Worm (Caenorhabditis elegans) whole organism, L4/young adult: ENCODE data around the gene F38A1.13.

Experiments
- W03F9.2 ChIP-seq: fragments of 150-350 bp; optimal IDR thresholded peaks from 2 replicates; lab custom pipeline; 2014; ENCODE audit warnings: missing biosample characterization, missing genetic modification characterization
- dao-5 ChIP-seq: sonication (generic microtip); optimal IDR thresholded peaks from 2 replicates; lab custom pipeline; 2016; ENCODE audit warnings: missing genotype, missing genetic modification characterization, moderate library complexity, missing compliant biosample characterization
- him-1 ChIP-seq: sonication (generic microtip); optimal IDR thresholded peaks from 2 replicates; lab custom pipeline; 2016; ENCODE audit warnings: missing genotype, missing genetic modification reagents, missing genetic modification characterization, missing compliant biosample characterization

F38A1.13 gene

ce11 chrIV:1264928-1265327, at the start of gene F38A1.13:
F38A1.13 (plus strand) TSS chrIV:1265228.
- TF ChIP-seq dao-5 (tag; lab: Kevin White, UChicago) (no peak), W03F9.2 (tag; lab: Kevin White, UChicago) (no peak), him-1 (no peak)

ce11 chrIV:1215536-1215935, 49.5 kb upstream of the F38A1.13 start:
- no peak for TF ChIP-seq dao-5 (tag; lab: Kevin White, UChicago)
- TF ChIP-seq him-1 = no peak
- TF ChIP-seq W03F9.2 (tag; lab: Kevin White, UChicago) = no peak

DNA sequence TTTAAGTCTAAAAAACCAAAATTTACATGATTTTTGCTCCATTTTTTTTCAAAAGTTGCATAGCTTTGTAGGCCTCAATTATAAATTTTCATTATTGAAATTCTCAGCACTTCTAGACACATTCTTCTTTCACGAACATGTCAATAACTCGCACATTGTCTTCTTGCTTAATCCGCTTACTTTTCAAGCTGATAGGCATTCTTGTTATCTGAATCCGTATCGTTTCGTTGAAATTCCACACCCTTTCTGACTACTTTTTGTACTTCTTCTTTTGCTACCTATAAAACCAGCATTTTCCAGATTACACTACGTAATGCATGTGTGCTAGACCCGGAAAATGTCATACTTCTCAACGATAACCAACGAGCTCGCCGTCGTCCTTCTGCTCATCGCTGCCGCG, 48.7 kb upstream of the F38A1.13 start, which contains the start of gene W09G12.9:
W09G12.9 (plus strand) TSS at position 301 of the 400 bp plus-strand sequence.
- TF ChIP-seq dao-5 (tag; lab: Kevin White, UChicago) = no peak
- no peak for TF ChIP-seq him-1
- TF ChIP-seq W03F9.2 (tag; lab: Kevin White, UChicago) = no peak

ce11 chrIV:1221167-1221566, 43.9 kb upstream of the F38A1.13 start, which contains the start of gene W09G12.10:
W09G12.10 (minus strand) TSS chrIV:1221287.
- no peak for TF ChIP-seq W03F9.2 (tag; lab: Kevin White, UChicago)
- TF ChIP-seq him-1 = no peak
- TF ChIP-seq dao-5 (tag; lab: Kevin White, UChicago) = no peak

ce11 chrIV:1224781-1225180, 40.2 kb upstream of the F38A1.13 start:
- TF ChIP-seq him-1 (no peak), W03F9.2 (tag; lab: Kevin White, UChicago) (no peak)

- TF ChIP-seq W03F9.2 (tag; lab: Kevin White, UChicago) (no peak), dao-5 (tag; lab: Kevin White, UChicago) (no peak)
Measured at ce11 chrIV:1225596-1226232, 39.3 kb upstream of the F38A1.13 start, which contains the start of gene W09G12.8. W09G12.8 (plus strand) TSS chrIV:1226182.

- no peak for TF ChIP-seq W03F9.2 (tag; lab: Kevin White, UChicago)
- no peak for TF ChIP-seq him-1
- TF ChIP-seq dao-5 (tag; lab: Kevin White, UChicago) = no peak
Measured at ce11 chrIV:1228675-1229130, 36.3 kb upstream of the F38A1.13 start, which contains the start of gene W09G12.7. W09G12.7 (plus strand) TSS chrIV:1229080.

ce11 chrIV:1231589-1231988, 33.4 kb upstream of the F38A1.13 start, which contains the start of gene W09G12.6:
W09G12.6 (plus strand) TSS chrIV:1231889.
- TF ChIP-seq dao-5 (tag; lab: Kevin White, UChicago) (no peak), W03F9.2 (tag; lab: Kevin White, UChicago) (no peak), him-1 (no peak)

DNA sequence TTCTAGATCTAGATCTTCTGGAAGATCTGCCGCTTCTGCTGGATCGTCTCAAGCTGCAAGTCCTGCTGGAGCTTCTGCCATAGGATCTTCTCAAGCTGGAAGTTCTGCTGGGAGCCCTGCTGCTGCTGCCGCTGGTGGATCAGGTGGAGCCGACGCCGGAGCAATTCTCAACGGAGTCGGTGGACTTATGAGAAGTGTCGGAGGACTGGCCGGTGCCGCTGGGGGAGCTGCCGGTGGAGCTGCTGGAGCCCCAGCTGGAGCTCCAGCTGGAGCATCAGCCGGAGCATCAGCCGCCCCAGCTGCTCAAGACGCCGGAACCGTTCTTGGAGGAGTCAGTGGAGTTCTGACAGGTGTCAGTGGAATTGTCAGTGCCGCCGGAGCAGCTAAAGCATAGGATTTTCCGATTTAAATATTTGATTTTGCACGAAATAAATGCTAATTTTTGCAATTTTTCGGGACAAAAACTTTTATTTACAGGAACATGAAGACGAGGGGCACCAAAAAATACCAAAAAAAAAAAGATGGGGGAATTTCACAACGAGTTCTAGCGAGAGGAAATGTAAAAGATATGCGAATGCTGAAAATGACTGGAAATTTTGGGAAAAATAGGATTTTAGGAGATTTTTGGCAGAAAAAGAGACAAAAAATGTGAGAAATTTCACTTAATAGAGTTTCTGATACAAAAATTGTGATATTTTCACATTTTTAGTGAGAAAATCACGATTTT, 32.4 kb upstream of the F38A1.13 start:
- TF ChIP-seq dao-5 (tag; lab: Kevin White, UChicago) (no peak), him-1 (no peak), W03F9.2 (tag; lab: Kevin White, UChicago) (no peak)

- no peak for TF ChIP-seq dao-5 (tag; lab: Kevin White, UChicago)
- TF ChIP-seq him-1 = no peak
- no peak for TF ChIP-seq W03F9.2 (tag; lab: Kevin White, UChicago)
Measured at ce11 chrIV:1234780-1235179, 30.2 kb upstream of the F38A1.13 start.

ce11 chrIV:1235785-1236184, 29.2 kb upstream of the F38A1.13 start:
- TF ChIP-seq him-1 = no peak
- no peak for TF ChIP-seq W03F9.2 (tag; lab: Kevin White, UChicago)
- TF ChIP-seq dao-5 (tag; lab: Kevin White, UChicago) = no peak

DNA sequence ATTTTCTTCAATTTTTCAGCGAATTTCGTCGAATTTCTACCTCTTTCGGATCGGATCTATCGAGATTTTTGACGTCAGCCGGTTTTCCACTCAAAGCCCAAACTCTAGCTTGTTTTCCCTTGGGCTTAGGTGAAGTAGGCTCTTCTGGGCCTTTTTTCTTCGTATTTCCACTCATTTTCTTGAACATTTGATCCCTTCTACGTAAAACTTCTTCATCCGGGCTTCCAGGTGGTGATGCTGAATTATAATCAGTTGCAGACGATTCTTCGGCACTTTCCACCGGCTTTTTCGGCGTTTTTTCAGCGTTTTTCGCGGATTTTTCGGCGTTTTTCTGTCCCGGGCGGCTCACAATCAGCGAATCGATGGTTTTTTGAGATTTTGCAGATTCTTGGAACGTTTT, 26.9 kb upstream of the F38A1.13 start:
- TF ChIP-seq him-1 = no peak
- TF ChIP-seq dao-5 (tag; lab: Kevin White, UChicago) = no peak
- TF ChIP-seq W03F9.2 (tag; lab: Kevin White, UChicago) = no peak

DNA sequence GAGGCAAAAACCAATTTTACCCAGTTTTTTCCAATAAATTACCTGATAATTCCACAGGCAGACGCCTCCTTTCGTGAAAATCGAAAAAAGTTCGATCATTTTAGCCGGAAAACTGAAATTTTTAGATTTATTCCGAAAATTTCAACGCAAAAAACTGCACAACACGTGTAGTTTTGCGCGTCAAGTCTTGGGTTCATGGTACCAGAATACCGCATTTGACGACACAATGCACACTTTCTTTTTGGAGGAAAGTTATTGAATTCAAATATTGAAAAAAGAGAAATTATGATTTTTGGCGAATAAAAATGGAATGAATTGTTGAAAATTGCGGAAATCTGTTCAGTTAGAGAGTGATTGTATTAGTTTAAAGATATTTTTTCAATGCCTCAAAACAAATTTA, 25.3 kb upstream of the F38A1.13 start, which contains the start of gene F38A1.8:
F38A1.8 (minus strand) TSS at position 167 of the 400 bp plus-strand sequence.
- TF ChIP-seq him-1 (no peak), dao-5 (tag; lab: Kevin White, UChicago) (no peak), W03F9.2 (tag; lab: Kevin White, UChicago) (no peak)

DNA sequence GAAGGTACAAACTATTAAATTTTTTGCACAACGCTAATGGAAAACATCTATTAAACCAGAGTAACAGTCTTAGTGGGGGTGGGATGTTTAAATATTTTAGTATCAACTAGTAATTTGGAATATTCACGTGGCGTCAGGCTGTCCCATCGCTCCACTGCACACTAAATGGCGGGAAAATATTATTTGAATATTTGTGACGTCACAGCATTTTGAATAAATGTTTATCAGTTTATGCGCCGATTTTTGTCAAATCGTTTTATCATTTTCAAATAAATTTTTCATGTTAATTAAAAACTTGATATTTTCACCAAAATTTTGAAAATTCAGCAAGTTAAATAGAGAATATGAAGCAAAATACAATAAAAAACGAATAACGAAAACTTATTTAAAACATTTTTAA, 21.7 kb upstream of the F38A1.13 start, which contains the start of gene F38A1.15:
F38A1.15 (minus strand) TSS at position 101 of the 400 bp plus-strand sequence.
- no peak for TF ChIP-seq W03F9.2 (tag; lab: Kevin White, UChicago)
- TF ChIP-seq him-1 = no peak
- no peak for TF ChIP-seq dao-5 (tag; lab: Kevin White, UChicago)
